Worm (Caenorhabditis elegans): ENCODE data around the gene ZC250.2.

ce11 chrV:5842507-5843144 lies 50.5 kb downstream of the ZC250.2 start:
- no peak for TF ChIP-seq med-1 (GFP tag; optimal IDR thresholded peaks at IDR 0.05; ENCODE audit: insufficient read depth)
- TF ChIP-seq flt-1 (GFP tag; IDR thresholded peaks at IDR 0.05): no peak
- TF ChIP-seq T22C8.4 (GFP tag; IDR thresholded peaks at IDR 0.05): no peak
- no peak for TF ChIP-seq ref-1 (GFP tag; conservative IDR thresholded peaks at IDR 0.05)
- TF ChIP-seq ztf-29 (GFP tag; IDR thresholded peaks at IDR 0.05): no peak
- TF ChIP-seq klf-2 (GFP tag; conservative IDR thresholded peaks at IDR 0.05): no peak
- TF ChIP-seq ztf-23 (GFP tag; IDR thresholded peaks at IDR 0.05): no peak
- no peak for TF ChIP-seq tab-1 (GFP tag; IDR thresholded peaks at IDR 0.05)
